Fruit fly (Drosophila melanogaster): ENCODE measurements around the gene santa-maria.

santa-maria gene

dm6 chr2L:7424907-7425689 lies 25.9 kb downstream of the santa-maria start (continued):
- TF ChIP-seq CG6813 (GFP tag; optimal IDR thresholded peaks at IDR 0.05) = peak; percentile 3
- 0 out of 2 replicates have a peak, but pooled peaks have one; percentile 33 for TF ChIP-seq CG43689 (GFP tag; IDR thresholded peaks at IDR 0.05)
- peak; percentile 68 for TF ChIP-seq lbe (GFP tag; optimal IDR thresholded peaks at IDR 0.05)
- peak; percentile 75 for TF ChIP-seq caup (GFP tag; optimal IDR thresholded peaks at IDR 0.05; ENCODE audit: severe bottlenecking)
- peak; percentile 67 for TF ChIP-seq gem (tag; optimal IDR thresholded peaks at IDR 0.05)
- peak; percentile 49 for TF ChIP-seq scrt (GFP tag; optimal IDR thresholded peaks at IDR 0.05)
- TF ChIP-seq CG2120 (GFP tag; optimal IDR thresholded peaks at IDR 0.05) = peak; percentile 96
- no peak for TF ChIP-seq Rx (GFP tag; IDR thresholded peaks at IDR 0.05)
- no peak for TF ChIP-seq da (GFP tag; optimal IDR thresholded peaks at IDR 0.05)
- TF ChIP-seq CG16863 (GFP tag; optimal IDR thresholded peaks at IDR 0.05) = peak; percentile 6
- TF ChIP-seq CG4282 (GFP tag; optimal IDR thresholded peaks at IDR 0.05) = peak; percentile 8
- TF ChIP-seq NC2α (GFP tag; optimal IDR thresholded peaks at IDR 0.05) = peak; percentile 1
- no peak for TF ChIP-seq E2f1 (GFP tag; IDR thresholded peaks at IDR 0.05)
- no peak for TF ChIP-seq CG4617 (GFP tag; optimal IDR thresholded peaks at IDR 0.05; ENCODE audit: borderline replicate concordance)
- TF ChIP-seq psq (GFP tag; optimal IDR thresholded peaks at IDR 0.05) = peak; percentile 17
- peak; percentile 18; the same call in 1 of the 3 replicates for TF ChIP-seq B-H1 (GFP tag; IDR thresholded peaks at IDR 0.05)
- peak; percentile 86 for TF ChIP-seq HLH54F (GFP tag; optimal IDR thresholded peaks at IDR 0.05)
- 0 out of 2 replicates have a peak, but pooled peaks have one; percentile 10 for TF ChIP-seq dimm (GFP tag; IDR thresholded peaks at IDR 0.05)
- no peak; the same call in 1 of the 2 replicates for TF ChIP-seq CG4360 (GFP tag; IDR thresholded peaks at IDR 0.05)
- no peak for TF ChIP-seq Mrtf (GFP tag; IDR thresholded peaks at IDR 0.05)
- TF ChIP-seq CG8944 (GFP tag; optimal IDR thresholded peaks at IDR 0.05) = peak; percentile 25
- TF ChIP-seq dpn (GFP tag; optimal IDR thresholded peaks at IDR 0.05) = peak; percentile 56 to 61
- peak; percentile 84 for TF ChIP-seq CG11085 (GFP tag; IDR thresholded peaks at IDR 0.05)
- no peak for TF ChIP-seq Camta (GFP tag; optimal IDR thresholded peaks at IDR 0.05)
- peak; percentile 80 for TF ChIP-seq CG16779 (GFP tag; IDR thresholded peaks at IDR 0.05)
- TF ChIP-seq bsh (GFP tag; optimal IDR thresholded peaks at IDR 0.05) = no peak
- peak; percentile 22; the same call in 1 of the 2 replicates for TF ChIP-seq stc (GFP tag; IDR thresholded peaks at IDR 0.05)
- TF ChIP-seq Stat92E (GFP tag; optimal IDR thresholded peaks at IDR 0.05) = no peak
- TF ChIP-seq zfh2 (GFP tag; optimal IDR thresholded peaks at IDR 0.05) = peak; percentile 91
- TF ChIP-seq lilli (GFP tag; optimal IDR thresholded peaks at IDR 0.05) = peak; percentile 91
- peak; percentile 67 for TF ChIP-seq CG15514 (GFP tag; optimal IDR thresholded peaks at IDR 0.05)
- peak; percentile 54 for TF ChIP-seq Hand (GFP tag; optimal IDR thresholded peaks at IDR 0.05)
- peak; percentile 63 for TF ChIP-seq Adf1 (GFP tag; IDR thresholded peaks at IDR 0.05)
- TF ChIP-seq lola (GFP tag; optimal IDR thresholded peaks at IDR 0.05) = no peak
- peak; percentile 29 for TF ChIP-seq repo (GFP tag; optimal IDR thresholded peaks at IDR 0.05)
- 0 out of 2 replicates have a peak, but pooled peaks have one; percentile 7 for TF ChIP-seq HLH3B (GFP tag; IDR thresholded peaks at IDR 0.05)
- TF ChIP-seq CG18476 (GFP tag; optimal IDR thresholded peaks at IDR 0.05) = no peak
- TF ChIP-seq CG17829 (tag; optimal IDR thresholded peaks at IDR 0.05) = no peak
- TF ChIP-seq CG15269 (tag; optimal IDR thresholded peaks at IDR 0.05) = peak; percentile 41
- peak; percentile 51 for TF ChIP-seq fd3F (GFP tag; optimal IDR thresholded peaks at IDR 0.05)
- no peak for TF ChIP-seq ems (GFP tag; optimal IDR thresholded peaks at IDR 0.05)
- TF ChIP-seq sob (GFP tag; IDR thresholded peaks at IDR 0.05) = peak; percentile 77
- TF ChIP-seq otp (GFP tag; IDR thresholded peaks at IDR 0.05) = no peak
- no peak for TF ChIP-seq jigr1 (GFP tag; IDR thresholded peaks at IDR 0.05)
- TF ChIP-seq CG17328 (GFP tag; IDR thresholded peaks at IDR 0.05) = 0 out of 2 replicates have a peak, but pooled peaks have one; percentile 34
- TF ChIP-seq Sin3A (optimal IDR thresholded peaks at IDR 0.05) = no peak
- no peak for TF ChIP-seq sna (GFP tag; IDR thresholded peaks at IDR 0.05; ENCODE audit: partially characterized antibody)
- peak; percentile 41 for TF ChIP-seq crc (GFP tag; optimal IDR thresholded peaks at IDR 0.05)
- TF ChIP-seq CG12299 (tag; optimal IDR thresholded peaks at IDR 0.05) = no peak
